Worm (Caenorhabditis elegans): ENCODE measurements around the gene F21G4.6.

Gene F21G4.6

DNA sequence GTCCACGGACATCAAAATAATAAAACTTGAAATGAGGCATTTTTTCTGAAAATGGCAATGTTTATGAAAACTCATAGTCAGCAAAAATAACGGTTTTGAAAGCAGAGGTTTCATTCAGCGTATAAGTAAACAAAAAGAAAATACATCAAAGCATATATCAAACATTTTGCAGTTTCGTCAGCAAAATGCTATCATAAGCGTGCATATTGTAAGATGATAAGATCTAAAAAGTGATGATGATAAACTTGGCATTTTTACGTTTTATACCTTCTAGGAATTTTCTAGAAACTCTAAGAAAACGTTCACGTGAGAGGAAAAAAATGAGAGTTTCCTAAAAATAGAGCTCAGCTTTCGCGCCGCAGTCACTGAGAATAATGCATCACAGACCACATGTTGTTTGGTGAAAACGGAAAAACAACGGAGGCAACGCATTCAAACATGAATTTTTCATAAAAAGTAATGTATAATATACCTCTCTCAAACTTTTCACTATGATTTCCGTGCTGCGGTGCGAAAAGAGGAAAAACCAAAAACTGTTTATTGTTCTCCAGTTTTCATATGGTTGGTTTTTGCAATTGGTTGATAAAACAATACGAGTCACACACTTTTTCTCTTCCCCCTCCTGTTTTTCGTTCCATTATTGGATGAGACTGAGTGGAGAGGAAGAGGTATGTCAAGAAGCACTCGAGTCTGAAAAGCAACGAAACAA is 54.2 kb downstream of the F21G4.6 start, which contains the start of the genes gst-36 and R07B1.5:
gst-36 (minus strand) TSS at position 45 of the 709 bp plus-strand sequence.
R07B1.5 (plus strand) TSS at position 665 of the 709 bp plus-strand sequence.
- TF ChIP-seq unc-62 (GFP tag; optimal IDR thresholded peaks at IDR 0.05) = no peak
